Fruit fly (Drosophila melanogaster) whole organism, embryonic: ENCODE results near the gene Trs20.

Experiments used
- Atf6 ChIP-seq: fragments of 200-800 bp; sonication (Bioruptor generic); IDR thresholded peaks from 2 replicates; pipeline ENCODE4 v1.3.6; 2022; ENCODE audit warnings: missing biosample characterization, missing genetic modification characterization
- CG10979 ChIP-seq: fragments of 200-800 bp; sonication (Bioruptor generic); optimal IDR thresholded peaks from 2 replicates; lab custom pipeline; 2018; ENCODE audit warnings: missing biosample characterization, mild to moderate bottlenecking, missing genetic modification characterization, moderate library complexity
- CG11456 ChIP-seq: fragments of 200-800 bp; sonication (Bioruptor generic); IDR thresholded peaks from 3 replicates; pipeline ENCODE4 v1.3.6; 2022; ENCODE audit warnings: missing biosample characterization, missing genetic modification characterization
- CG12659 ChIP-seq: fragments of 200-800 bp; sonication (Bioruptor generic); optimal IDR thresholded peaks from 3 replicates; lab custom pipeline; 2017; ENCODE audit warnings: mild to moderate bottlenecking, missing biosample characterization, missing genetic modification reagents, missing genetic modification characterization
- CG14710 ChIP-seq: fragments of 200-800 bp; sonication (Bioruptor generic); optimal IDR thresholded peaks from 3 replicates; lab custom pipeline; 2019; ENCODE audit warnings: missing biosample characterization, mild to moderate bottlenecking, missing genetic modification characterization, moderate library complexity
- CG15073 ChIP-seq: fragments of 200-800 bp; sonication (Bioruptor generic); optimal IDR thresholded peaks from 2 replicates; lab custom pipeline; 2016; ENCODE audit warnings: missing biosample characterization, missing genetic modification characterization
- CG16813 ChIP-seq: fragments of 200-800 bp; sonication (Bioruptor generic); IDR thresholded peaks from 3 replicates; pipeline ENCODE4 v1.3.6; 2022; ENCODE audit warnings: missing biosample characterization, missing genetic modification characterization; ENCODE audit not compliant: partially characterized antibody
- CG17385 ChIP-seq: fragments of 200-800 bp; sonication (Bioruptor generic); optimal IDR thresholded peaks from 3 replicates; lab custom pipeline; 2018; ENCODE audit warnings: missing biosample characterization, mild to moderate bottlenecking, missing genetic modification characterization
- CG17802 ChIP-seq: fragments of 200-800 bp; sonication (Bioruptor generic); optimal IDR thresholded peaks from 2 replicates; lab custom pipeline; 2018; ENCODE audit warnings: missing biosample characterization, mild to moderate bottlenecking, missing genetic modification characterization, moderate library complexity
- CG17829 ChIP-seq: fragments of 200-800 bp; optimal IDR thresholded peaks from 2 replicates; lab custom pipeline; 2019; ENCODE audit warnings: missing biosample characterization, mild to moderate bottlenecking, missing genetic modification characterization, moderate library complexity
- CG2116 ChIP-seq: fragments of 200-800 bp; sonication (Bioruptor generic); optimal IDR thresholded peaks from 3 replicates; lab custom pipeline; 2018; ENCODE audit warnings: missing biosample characterization, mild to moderate bottlenecking, missing genetic modification characterization
- CG30403 ChIP-seq: fragments of 200-800 bp; sonication (Bioruptor generic); optimal IDR thresholded peaks from 3 replicates; lab custom pipeline; 2016; ENCODE audit warnings: missing biosample characterization, missing genetic modification characterization
- CG34376 ChIP-seq: fragments of 200-800 bp; sonication (Bioruptor generic); optimal IDR thresholded peaks from 2 replicates; lab custom pipeline; 2018; ENCODE audit warnings: missing biosample characterization, mild to moderate bottlenecking, missing genetic modification characterization
- CG34422 ChIP-seq: fragments of 200-800 bp; sonication (Bioruptor generic); IDR thresholded peaks from 3 replicates; pipeline ENCODE4 v1.3.6; 2022; ENCODE audit warnings: missing biosample characterization, missing genetic modification characterization
- CG42726 ChIP-seq: fragments of 200-800 bp; sonication (Bioruptor generic); IDR thresholded peaks from 2 replicates; pipeline ENCODE4 v1.3.6; 2022; ENCODE audit warnings: missing biosample characterization, missing genetic modification characterization; ENCODE audit not compliant: partially characterized antibody
- CG8281 ChIP-seq: fragments of 200-800 bp; sonication (Bioruptor generic); optimal IDR thresholded peaks from 2 replicates; lab custom pipeline; 2018; ENCODE audit warnings: missing biosample characterization, mild to moderate bottlenecking, missing genetic modification characterization, moderate library complexity
- CG8924 ChIP-seq: fragments of 200-800 bp; optimal IDR thresholded peaks from 3 replicates; lab custom pipeline; 2019; ENCODE audit warnings: missing biosample characterization, mild to moderate bottlenecking, missing genetic modification characterization, moderate library complexity
- CG8944 ChIP-seq: fragments of 200-800 bp; sonication (Bioruptor generic); optimal IDR thresholded peaks from 3 replicates; lab custom pipeline; 2016; ENCODE audit warnings: missing biosample characterization, missing genetic modification characterization
- Doc3 ChIP-seq: fragments of 200-800 bp; sonication (Bioruptor generic); IDR thresholded peaks from 3 replicates; pipeline ENCODE4 v1.3.6; 2022; ENCODE audit warnings: missing biosample characterization, missing genetic modification characterization; ENCODE audit not compliant: partially characterized antibody
- Dp ChIP-seq: fragments of 200-800 bp; sonication (Bioruptor generic); optimal IDR thresholded peaks from 2 replicates; lab custom pipeline; 2018; ENCODE audit warnings: missing biosample characterization, mild to moderate bottlenecking, missing genetic modification characterization, moderate library complexity
- Ets97D ChIP-seq: fragments of 200-800 bp; sonication (Bioruptor generic); optimal IDR thresholded peaks from 3 replicates; lab custom pipeline; 2016; ENCODE audit warnings: missing biosample characterization, missing genetic modification characterization
- Fer1 ChIP-seq: fragments of 200-800 bp; sonication (Bioruptor generic); optimal IDR thresholded peaks from 2 replicates; lab custom pipeline; 2017; ENCODE audit warnings: missing biosample characterization, mild to moderate bottlenecking, missing genetic modification characterization
- Fer3 ChIP-seq: fragments of 200-800 bp; sonication (Bioruptor generic); optimal IDR thresholded peaks from 2 replicates; lab custom pipeline; 2018; ENCODE audit warnings: missing biosample characterization, mild to moderate bottlenecking, missing genetic modification characterization, moderate library complexity
- Gsc ChIP-seq: fragments of 200-800 bp; sonication (Bioruptor generic); IDR thresholded peaks from 2 replicates; pipeline ENCODE4 v1.3.6; 2022; ENCODE audit warnings: missing biosample characterization, missing genetic modification characterization
- HLH3B ChIP-seq: fragments of 200-800 bp; sonication (Bioruptor generic); IDR thresholded peaks from 2 replicates; pipeline ENCODE4 v1.3.6; 2022; ENCODE audit warnings: missing biosample characterization, missing genetic modification characterization
- Jarid2 ChIP-seq: fragments of 200-800 bp; sonication (Bioruptor generic); optimal IDR thresholded peaks from 3 replicates; lab custom pipeline; 2017; ENCODE audit warnings: mild to moderate bottlenecking, missing biosample characterization, missing genetic modification reagents, missing genetic modification characterization
- MBD-R2 ChIP-seq: fragments of 200-800 bp; sonication (Bioruptor generic); IDR thresholded peaks from 2 replicates; pipeline ENCODE4 v1.3.6; 2022; ENCODE audit warnings: missing biosample characterization, missing genetic modification characterization
- NC2α ChIP-seq: fragments of 200-800 bp; sonication (Bioruptor generic); optimal IDR thresholded peaks from 2 replicates; lab custom pipeline; 2016; ENCODE audit warnings: missing biosample characterization, missing genetic modification characterization
- Pdp1 ChIP-seq, 2 experiments: fragments of 200-800 bp; sonication (Bioruptor generic); optimal IDR thresholded peaks; 3 replicates each; lab custom pipeline; 2016; ENCODE audit warnings: missing biosample characterization in 2 of 2, missing genetic modification characterization in 2 of 2, mild to moderate bottlenecking in 1 of 2, moderate library complexity in 1 of 2
- Scr ChIP-seq: fragments of 200-800 bp; sonication (Bioruptor generic); IDR thresholded peaks from 2 replicates; pipeline ENCODE4 v1.3.6; 2022; ENCODE audit warnings: missing biosample characterization, missing genetic modification characterization; ENCODE audit not compliant: partially characterized antibody
- Sin3A ChIP-seq: fragments of >200 bp; optimal IDR thresholded peaks from 2 replicates; lab custom pipeline; 2018
- Spps ChIP-seq: fragments of 200-800 bp; sonication (Bioruptor generic); optimal IDR thresholded peaks from 2 replicates; lab custom pipeline; 2018; ENCODE audit warnings: missing biosample characterization, mild to moderate bottlenecking, missing genetic modification characterization
- YL-1 ChIP-seq: fragments of 200-800 bp; sonication (Bioruptor generic); optimal IDR thresholded peaks from 3 replicates; lab custom pipeline; 2017; ENCODE audit warnings: missing biosample characterization, mild to moderate bottlenecking, missing genetic modification characterization
- ato ChIP-seq: fragments of 200-800 bp; sonication (Bioruptor generic); IDR thresholded peaks from 2 replicates; pipeline ENCODE4 v1.3.6; 2022; ENCODE audit warnings: missing biosample characterization, missing genetic modification characterization; ENCODE audit not compliant: partially characterized antibody
- cas ChIP-seq: fragments of 200-800 bp; sonication (Bioruptor generic); IDR thresholded peaks from 2 replicates; pipeline ENCODE4 v1.3.6; 2022; ENCODE audit warnings: missing biosample characterization, missing genetic modification characterization
- ci ChIP-seq: fragments of 200-800 bp; sonication (Bioruptor generic); IDR thresholded peaks from 3 replicates; pipeline ENCODE4 v1.3.6; 2022; ENCODE audit warnings: missing biosample characterization, missing genetic modification characterization
- dysf ChIP-seq: fragments of 200-800 bp; sonication (Bioruptor generic); IDR thresholded peaks from 3 replicates; pipeline ENCODE4 v1.3.6; 2022; ENCODE audit warnings: missing biosample characterization, missing genetic modification characterization
- ewg ChIP-seq: fragments of 200-800 bp; sonication (Bioruptor generic); optimal IDR thresholded peaks from 3 replicates; lab custom pipeline; 2017; ENCODE audit warnings: mild to moderate bottlenecking, missing biosample characterization, missing genetic modification reagents, missing genetic modification characterization
- fd64A ChIP-seq: fragments of 200-800 bp; sonication (Bioruptor generic); optimal IDR thresholded peaks from 3 replicates; lab custom pipeline; 2018; ENCODE audit warnings: missing biosample characterization, mild to moderate bottlenecking, missing genetic modification characterization
- hb ChIP-seq: fragments of 200-800 bp; sonication (Bioruptor generic); IDR thresholded peaks from 3 replicates; pipeline ENCODE4 v1.3.6; 2022; ENCODE audit warnings: missing biosample characterization, missing genetic modification characterization; ENCODE audit not compliant: partially characterized antibody
- her ChIP-seq: fragments of 200-800 bp; sonication (Bioruptor generic); optimal IDR thresholded peaks from 2 replicates; lab custom pipeline; 2016; ENCODE audit warnings: missing biosample characterization, missing genetic modification characterization
- maf-S ChIP-seq: fragments of 200-800 bp; sonication (Bioruptor generic); optimal IDR thresholded peaks from 2 replicates; lab custom pipeline; 2016; ENCODE audit warnings: missing biosample characterization, missing genetic modification characterization
- nerfin-2 ChIP-seq: fragments of 200-800 bp; sonication (Bioruptor generic); IDR thresholded peaks from 2 replicates; pipeline ENCODE4 v1.3.6; 2022; ENCODE audit warnings: missing biosample characterization, missing genetic modification characterization; ENCODE audit not compliant: partially characterized antibody
- odd ChIP-seq: fragments of 200-800 bp; sonication (Bioruptor generic); optimal IDR thresholded peaks from 2 replicates; lab custom pipeline; 2017; ENCODE audit warnings: missing biosample characterization, mild to moderate bottlenecking, missing genetic modification characterization
- sna ChIP-seq: fragments of 200-800 bp; sonication (Bioruptor generic); IDR thresholded peaks from 2 replicates; pipeline ENCODE4 v1.3.6; 2022; ENCODE audit warnings: missing biosample characterization, missing genetic modification characterization; ENCODE audit not compliant: partially characterized antibody
- sr ChIP-seq: fragments of 200-800 bp; sonication (Bioruptor generic); IDR thresholded peaks from 3 replicates; pipeline ENCODE4 v1.3.6; 2022; ENCODE audit warnings: missing biosample characterization, missing genetic modification characterization
- tna ChIP-seq: fragments of 200-800 bp; sonication (Bioruptor generic); IDR thresholded peaks from 2 replicates; pipeline ENCODE4 v1.3.6; 2022; ENCODE audit warnings: missing biosample characterization, missing genetic modification characterization; ENCODE audit not compliant: partially characterized antibody
- trem ChIP-seq: fragments of 200-800 bp; optimal IDR thresholded peaks from 3 replicates; lab custom pipeline; 2019; ENCODE audit warnings: missing biosample characterization, mild to moderate bottlenecking, missing genetic modification characterization, moderate library complexity

Gene Trs20

DNA sequence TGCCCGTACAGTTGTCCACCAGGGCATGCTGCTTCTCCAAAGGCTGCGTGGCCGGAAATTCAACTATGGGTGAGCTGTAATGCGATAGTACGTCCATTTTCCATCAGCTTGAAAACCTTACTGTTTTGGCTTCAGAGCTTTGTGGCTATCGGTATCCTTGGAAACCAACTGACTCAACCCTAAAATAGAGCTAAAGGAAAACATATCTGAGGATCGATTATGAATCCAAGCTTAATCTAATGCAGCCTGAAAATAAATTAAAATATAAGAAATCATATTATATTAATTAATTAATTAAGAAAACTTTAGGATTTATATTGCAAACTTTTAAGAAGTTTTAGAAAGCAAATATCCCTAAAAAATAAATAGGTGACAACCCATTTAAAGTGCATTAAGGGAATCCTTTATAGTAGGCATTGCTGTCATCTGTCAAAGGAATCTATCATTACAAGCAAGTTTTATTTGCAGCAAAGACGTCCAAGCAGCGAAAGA is 34.0 kb downstream of the Trs20 start, which contains the start of the genes CG13074 and ATPsynbetaL:
Gene CG13074 (minus strand): TSS at position 101 of the 492 bp plus-strand sequence.
Gene ATPsynbetaL (plus strand): TSS at position 442 of the 492 bp plus-strand sequence.
- TF ChIP-seq sr (GFP tag; lab: Robert Waterston, UW) (no peak), odd (GFP tag; lab: Kevin White, UChicago) (no peak), CG15073 (GFP tag; lab: Kevin White, UChicago) (no peak), NC2α (GFP tag; lab: Kevin White, UChicago) (no peak), tna (GFP tag; lab: Robert Waterston, UW) (no peak), CG8944 (GFP tag; lab: Kevin White, UChicago) (no peak), CG10979 (tag; lab: Kevin White, UChicago) (no peak), CG8281 (tag; lab: Kevin White, UChicago) (no peak), Doc3 (GFP tag; lab: Robert Waterston, UW) (no peak), CG30403 (no peak), YL-1 (GFP tag; lab: Kevin White, UChicago) (no peak), Fer1 (GFP tag; lab: Kevin White, UChicago) (no peak), Gsc (GFP tag; lab: Robert Waterston, UW) (no peak), CG8924 (tag; lab: Kevin White, UChicago) (no peak), Spps (tag; lab: Kevin White, UChicago) (no peak), CG42726 (GFP tag; lab: Robert Waterston, UW) (no peak)

DNA sequence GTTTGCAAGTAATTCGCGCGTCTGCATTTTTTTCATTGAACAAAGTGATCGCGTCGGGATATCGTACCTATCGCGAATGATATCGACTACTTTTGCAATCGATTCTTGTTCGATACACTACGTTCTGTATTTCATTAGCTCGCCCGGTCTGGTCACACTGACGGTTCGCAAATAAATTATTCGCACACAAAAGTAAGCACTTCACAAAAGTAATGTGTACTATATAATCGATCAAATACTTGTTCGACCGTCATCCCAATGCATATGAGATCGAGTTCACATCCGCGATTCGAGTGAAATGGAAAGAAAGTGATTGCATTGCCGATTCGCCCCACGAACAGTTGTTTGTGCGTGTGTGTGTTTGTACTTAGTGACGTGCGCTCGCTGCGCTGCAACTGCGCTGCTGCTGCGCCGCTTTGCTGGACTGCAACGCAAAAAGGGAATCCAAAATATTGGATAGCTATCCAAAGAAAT is 41.1 kb downstream of the Trs20 start, which contains the start of the genes CG5235 and ClC-c:
Gene CG5235 (minus strand): TSS at position 63 of the 474 bp plus-strand sequence.
Gene ClC-c (plus strand): TSS at position 125 of the 474 bp plus-strand sequence.
- TF ChIP-seq ci (peak; percentile 25; the same call in 1 of the 3 replicates), CG17385 (GFP tag; lab: Kevin White, UChicago) (no peak), HLH3B (GFP tag; lab: Robert Waterston, UW) (no peak), Jarid2 (GFP tag; lab: Kevin White, UChicago) (no peak), CG34422 (GFP tag; lab: Robert Waterston, UW) (peak; percentile 23; the same call in 1 of the 3 replicates), Ets97D (GFP tag; lab: Kevin White, UChicago) (peak; percentile 32), Doc3 (GFP tag; lab: Robert Waterston, UW) (peak; percentile 72), Atf6 (0 out of 2 replicates have a peak, but pooled peaks have one; percentile 34), CG16813 (GFP tag; lab: Robert Waterston, UW) (peak; percentile 79), sna (peak; percentile 74), Dp (GFP tag; lab: Kevin White, UChicago) (peak; percentile 65), CG34376 (peak; percentile 45), Sin3A (lab: Kevin White, UChicago) (peak; percentile 55), cas (GFP tag; lab: Robert Waterston, UW) (no peak), CG14710 (tag; lab: Kevin White, UChicago) (peak; percentile 45), trem (tag; lab: Kevin White, UChicago) (peak; percentile 45), ewg (no peak), fd64A (no peak), CG17802 (no peak), nerfin-2 (GFP tag; lab: Robert Waterston, UW) (peak; percentile 81), Pdp1 (GFP tag; optimal IDR thresholded peaks at IDR 0.05; lab: Kevin White, UChicago) (peak in 1 of 2 experiments; percentile 22), ato (GFP tag; lab: Robert Waterston, UW) (peak; percentile 78), CG11456 (GFP tag; lab: Robert Waterston, UW) (no peak), her (peak; percentile 16), Fer3 (tag; lab: Kevin White, UChicago) (no peak), maf-S (GFP tag; lab: Kevin White, UChicago) (no peak), Scr (peak; percentile 70), MBD-R2 (GFP tag; lab: Robert Waterston, UW) (peak; percentile 56), hb (peak; percentile 78), CG17829 (tag; lab: Kevin White, UChicago) (peak; percentile 34), CG12659 (peak; percentile 42), dysf (GFP tag; lab: Robert Waterston, UW) (no peak), CG2116 (peak; percentile 52)
